Fruit fly (Drosophila melanogaster) whole organism, larva: ENCODE measurements around the gene CG7943.

Experiments used
- noc ChIP-seq: fragments of 200-800 bp; sonication (Bioruptor generic); optimal IDR thresholded peaks from 3 replicates; lab custom pipeline; 2019; ENCODE audit warnings: missing biosample characterization, mild to moderate bottlenecking, missing genetic modification characterization, moderate library complexity

The CG7943 gene

dm6 chr3R:30058057-30058868 is 12.0 kb downstream of the CG7943 start, which contains the start of gene sima:
Gene sima, plus strand, starts transcription at chr3R:30058311.
- no peak for TF ChIP-seq noc (tag; lab: Kevin White, UChicago)

- TF ChIP-seq noc (tag; lab: Kevin White, UChicago): no peak
Measured at dm6 chr3R:30059944-30060343, 13.7 kb downstream of the CG7943 start.

- TF ChIP-seq noc (tag; lab: Kevin White, UChicago): no peak
Measured at dm6 chr3R:30060451-30061153, 14.3 kb downstream of the CG7943 start.

- TF ChIP-seq noc (tag; lab: Kevin White, UChicago): peak; percentile 56
Measured at dm6 chr3R:30061154-30061482, 14.8 kb downstream of the CG7943 start.

- TF ChIP-seq noc (tag; lab: Kevin White, UChicago): no peak
Measured at dm6 chr3R:30061980-30062379, 15.7 kb downstream of the CG7943 start.

DNA sequence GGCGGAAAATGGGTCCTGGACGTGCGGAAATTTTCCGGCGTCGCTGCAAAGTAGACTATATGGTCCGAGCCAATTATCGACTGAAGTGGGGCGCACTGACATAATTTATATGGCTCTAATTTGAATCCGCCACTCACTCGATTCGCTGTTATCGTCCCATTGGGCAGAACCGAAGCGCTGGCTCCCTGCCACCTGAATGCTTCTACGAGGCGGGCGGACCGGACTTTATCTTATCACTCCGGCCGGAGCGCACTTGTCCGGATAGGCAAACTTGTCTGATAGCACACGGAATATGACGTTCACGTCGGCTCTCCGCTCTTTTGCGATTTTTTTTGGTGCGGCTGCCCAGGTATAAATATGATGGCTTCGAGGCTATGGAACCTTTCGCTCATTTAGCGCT is 16.3 kb downstream of the CG7943 start:
- peak; percentile 65 for TF ChIP-seq noc (tag; lab: Kevin White, UChicago)

DNA sequence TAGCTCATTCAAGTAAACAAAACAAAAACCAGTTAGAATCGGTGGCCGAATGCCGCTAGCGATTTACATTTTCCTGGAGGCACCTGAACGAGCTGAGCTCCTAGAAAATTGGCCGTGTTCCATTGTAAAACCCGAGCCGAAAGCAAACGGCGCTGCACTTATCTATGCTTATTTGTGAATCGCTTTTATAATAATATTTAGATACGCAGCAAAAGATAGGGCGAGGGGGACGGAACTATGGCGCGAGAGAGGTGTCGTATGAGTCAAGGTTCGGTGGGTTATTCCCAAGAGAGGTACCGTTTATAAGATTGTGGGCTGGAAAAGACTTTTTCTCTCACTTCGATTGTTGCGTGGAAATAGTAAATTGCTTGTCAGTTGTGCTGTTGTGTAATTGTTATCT is 17.4 kb downstream of the CG7943 start:
- no peak for TF ChIP-seq noc (tag; lab: Kevin White, UChicago)

DNA sequence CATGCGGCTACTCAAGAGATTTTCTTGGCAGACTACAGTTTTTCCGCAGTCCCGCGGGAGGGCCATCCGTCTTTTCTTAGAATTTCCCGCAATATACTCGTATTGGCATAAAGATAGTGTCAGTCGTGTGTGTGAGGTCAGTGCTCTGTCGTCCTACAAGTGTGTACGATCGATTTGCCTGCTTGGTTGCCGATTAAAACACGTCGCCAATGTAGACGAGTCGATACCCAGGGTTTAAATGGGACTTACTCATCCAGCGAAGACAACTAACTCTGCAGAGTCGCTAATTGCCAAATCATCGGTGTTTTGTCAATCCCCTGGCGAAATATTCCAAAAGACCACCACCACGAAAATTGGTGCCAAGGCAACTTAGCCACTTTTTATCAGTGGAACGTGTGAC is 19.7 kb downstream of the CG7943 start:
- no peak for TF ChIP-seq noc (tag; lab: Kevin White, UChicago)

DNA sequence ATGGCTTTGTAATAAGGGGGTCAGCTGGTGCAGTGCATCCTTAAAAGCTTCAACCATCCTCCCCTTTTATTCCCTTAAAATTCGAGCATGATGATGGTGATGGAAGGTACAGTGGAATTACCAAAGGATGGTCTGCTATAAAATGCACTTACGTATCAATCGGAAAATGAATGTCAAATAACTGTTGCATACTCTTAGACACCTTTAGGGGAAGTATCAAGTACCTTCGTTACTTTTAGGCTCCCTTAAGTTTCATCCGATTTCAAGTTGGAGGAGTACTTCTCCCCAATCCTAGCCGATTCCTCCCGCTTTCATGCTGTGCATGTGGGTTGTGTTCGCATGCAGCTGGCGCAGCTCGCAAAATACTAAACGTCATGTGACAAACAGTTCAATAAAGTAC is 23.9 kb downstream of the CG7943 start:
- no peak for TF ChIP-seq noc (tag; lab: Kevin White, UChicago)

dm6 chr3R:30071827-30072226 is 25.6 kb downstream of the CG7943 start:
- no peak for TF ChIP-seq noc (tag; lab: Kevin White, UChicago)

DNA sequence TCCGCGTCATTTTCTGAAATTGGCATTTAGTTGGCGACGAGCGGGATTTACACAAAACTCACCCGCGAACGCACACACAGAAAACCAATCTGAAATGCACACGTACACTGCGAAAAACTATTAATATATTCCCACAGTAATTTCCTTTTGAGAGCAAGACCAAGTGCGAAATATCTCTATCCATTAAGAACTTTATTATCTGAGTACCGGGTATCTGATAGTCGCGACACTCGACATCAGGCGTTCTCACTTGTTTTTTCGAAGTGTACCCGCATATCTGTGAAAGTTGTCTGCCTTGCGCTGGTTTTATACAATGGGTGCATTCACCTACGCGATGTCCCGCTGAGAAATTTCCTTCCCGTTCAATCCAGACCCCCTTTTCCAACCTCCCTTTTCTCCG is 29.8 kb downstream of the CG7943 start:
- TF ChIP-seq noc (tag; lab: Kevin White, UChicago): no peak

dm6 chr3R:30083215-30083614 is 36.9 kb downstream of the CG7943 start:
- no peak for TF ChIP-seq noc (tag; lab: Kevin White, UChicago)

dm6 chr3R:30084137-30084536 is 37.9 kb downstream of the CG7943 start:
- TF ChIP-seq noc (tag; lab: Kevin White, UChicago): peak; percentile 20

DNA sequence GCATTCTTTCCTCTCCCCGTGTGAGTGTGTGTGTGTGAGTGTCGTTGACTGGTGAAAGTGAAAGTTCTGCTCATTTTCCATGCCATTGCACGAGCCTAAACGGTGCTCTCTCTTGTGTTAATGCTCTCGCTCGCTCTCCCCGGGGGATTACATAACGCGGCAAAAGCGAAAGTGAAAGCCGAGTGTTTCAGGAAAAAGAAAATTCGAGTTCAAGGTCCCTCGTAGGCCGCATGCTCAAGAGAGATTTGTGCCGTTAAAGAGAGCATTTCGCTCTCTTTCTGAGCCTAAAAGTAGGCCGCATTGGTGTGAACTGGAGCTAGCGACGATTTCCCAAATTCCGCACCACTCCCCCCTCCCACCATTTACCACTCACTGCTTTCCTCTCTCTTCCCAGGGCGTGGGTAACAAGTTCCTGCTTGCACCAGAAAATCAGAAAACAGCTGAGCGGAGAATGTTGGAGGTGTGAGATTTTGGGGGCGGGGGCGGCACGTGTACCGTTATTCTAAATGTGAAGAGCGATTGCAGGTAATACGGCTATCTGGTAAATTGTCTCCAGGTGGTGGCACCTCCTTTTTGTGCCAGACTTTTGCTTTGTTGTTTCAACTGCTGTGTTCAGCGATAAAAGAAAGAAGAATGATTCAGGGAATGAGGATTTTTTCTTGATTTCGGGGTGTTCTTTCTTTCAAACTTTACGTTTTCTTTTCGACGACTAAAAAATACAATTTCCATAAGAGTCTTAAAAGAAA is 44.2 kb downstream of the CG7943 start:
- no peak for TF ChIP-seq noc (tag; lab: Kevin White, UChicago)

DNA sequence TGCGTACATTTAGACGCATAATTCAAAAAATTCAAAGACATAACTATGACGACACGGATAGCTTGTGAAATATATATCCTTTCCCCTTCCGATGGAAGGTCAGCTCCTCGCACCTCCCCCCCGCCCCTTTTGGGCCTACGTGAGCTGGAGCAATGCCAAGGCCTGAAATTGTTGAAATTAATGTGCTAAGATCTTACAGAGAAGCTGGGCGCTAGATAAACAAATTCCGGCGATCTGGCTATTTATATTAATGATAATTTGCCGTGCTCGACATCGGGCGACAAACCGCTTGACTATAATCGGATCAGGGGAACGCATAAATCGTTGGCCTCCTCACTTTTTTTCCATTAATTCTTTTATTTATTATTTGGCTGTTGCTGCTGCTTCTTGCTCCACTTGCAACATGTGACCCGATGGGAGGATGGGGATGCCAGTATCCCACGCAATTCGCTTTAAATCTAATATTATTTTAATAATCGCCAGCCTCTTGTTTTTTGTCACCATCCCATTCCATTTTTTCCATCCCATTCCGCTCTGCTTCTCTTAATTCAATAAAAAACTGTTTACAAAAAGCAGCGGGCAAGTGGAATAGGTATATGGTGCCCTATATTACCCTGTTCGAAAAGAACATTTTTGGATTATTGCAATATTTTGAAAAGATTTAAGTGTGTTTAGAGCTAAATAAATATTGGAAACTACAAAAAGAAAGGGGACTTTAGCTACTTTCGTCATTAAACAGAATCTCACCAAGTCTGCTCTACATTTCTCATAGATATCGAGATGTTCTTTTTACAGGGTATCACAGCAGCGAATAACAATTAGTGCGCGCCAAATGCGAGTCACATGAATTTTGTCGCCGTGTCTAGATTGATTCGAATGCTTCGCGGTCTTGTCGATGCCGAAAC is 45.8 kb downstream of the CG7943 start:
- TF ChIP-seq noc (tag; lab: Kevin White, UChicago): no peak
